Fruit fly (Drosophila melanogaster): ENCODE results near the gene Sodq.

Gene Sodq

DNA sequence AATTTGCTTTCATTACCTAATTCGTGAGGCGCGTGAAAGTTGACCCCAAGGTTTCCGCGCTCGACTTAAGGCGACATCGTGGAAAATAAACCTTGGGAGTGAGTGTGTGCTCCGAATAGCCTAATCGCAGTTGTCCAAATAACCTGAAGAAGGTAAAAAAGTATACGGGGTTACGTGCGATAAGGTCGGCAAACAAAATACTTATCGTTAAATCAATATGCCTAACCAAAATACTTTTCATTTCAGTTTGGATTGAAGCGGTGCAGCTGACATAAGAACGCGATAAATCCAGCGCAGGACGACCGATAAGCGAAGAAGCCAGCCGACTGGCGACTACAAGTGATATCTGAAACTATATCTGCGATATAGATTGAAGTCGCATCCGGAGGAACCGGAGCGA lies 10.5 kb upstream of the Sodq start:
- TF ChIP-seq CTCF (optimal IDR thresholded peaks at IDR 0.05) (no peak), CG8478 (optimal IDR thresholded peaks at IDR 0.05) (no peak)

DNA sequence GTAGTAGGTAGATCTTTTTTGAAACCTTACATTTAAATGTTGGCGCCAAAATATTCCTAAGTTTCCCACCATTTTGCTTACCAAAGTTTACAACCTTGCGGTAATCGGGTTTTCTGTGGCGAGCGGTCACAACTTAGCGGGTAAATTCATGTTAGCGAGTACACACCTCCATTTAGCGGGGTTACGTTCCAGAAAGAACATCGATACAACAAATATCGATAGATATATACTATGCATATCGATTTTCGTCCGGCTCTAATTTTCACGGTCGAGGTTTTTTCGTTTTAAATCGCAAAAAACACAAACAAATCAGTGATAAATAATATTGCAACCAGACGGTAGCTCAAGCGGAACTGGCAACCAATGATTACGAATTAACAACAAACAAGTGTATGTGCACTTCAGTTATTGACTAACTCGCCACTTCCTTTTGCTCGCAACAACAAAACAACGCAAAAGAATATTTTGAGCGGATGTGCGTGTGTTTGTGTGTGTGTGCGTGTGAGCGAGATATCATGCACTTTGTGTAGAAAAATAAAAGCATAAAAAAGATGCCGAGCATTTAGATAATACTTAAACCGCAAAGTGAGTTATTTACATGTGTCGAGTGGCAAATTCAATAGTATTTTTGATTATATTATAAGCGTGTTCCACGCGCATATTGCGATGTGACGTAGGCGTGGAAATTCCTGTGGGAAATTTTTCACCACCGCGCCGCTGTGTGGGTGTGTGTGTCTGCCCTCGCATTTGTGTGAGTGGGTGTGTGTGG lies 7.1 kb upstream of the Sodq start, which contains the start of gene Lnk:
Gene Lnk (plus strand): TSS at position 236 of the 769 bp plus-strand sequence.
- TF ChIP-seq CTCF (optimal IDR thresholded peaks at IDR 0.05) (peak; percentile 67 to 78), CG8478 (optimal IDR thresholded peaks at IDR 0.05) (peak; percentile 66)

dm6 chr3R:25893272-25893671 lies 2.4 kb upstream of the Sodq start, which contains the start of gene CG5913:
Gene CG5913 (plus strand): TSS chr3R:25893495.
- TF ChIP-seq CG8478 (optimal IDR thresholded peaks at IDR 0.05) (no peak), CTCF (optimal IDR thresholded peaks at IDR 0.05) (peak in 1 of 2 experiments; percentile 47)

- TF ChIP-seq CG8478 (optimal IDR thresholded peaks at IDR 0.05) (no peak), CTCF (optimal IDR thresholded peaks at IDR 0.05) (no peak)
Measured at dm6 chr3R:25897176-25897575, 1.6 kb downstream of the Sodq start, which contains the start of gene Mco3. Gene Mco3 (plus strand): TSS chr3R:25897476.

DNA sequence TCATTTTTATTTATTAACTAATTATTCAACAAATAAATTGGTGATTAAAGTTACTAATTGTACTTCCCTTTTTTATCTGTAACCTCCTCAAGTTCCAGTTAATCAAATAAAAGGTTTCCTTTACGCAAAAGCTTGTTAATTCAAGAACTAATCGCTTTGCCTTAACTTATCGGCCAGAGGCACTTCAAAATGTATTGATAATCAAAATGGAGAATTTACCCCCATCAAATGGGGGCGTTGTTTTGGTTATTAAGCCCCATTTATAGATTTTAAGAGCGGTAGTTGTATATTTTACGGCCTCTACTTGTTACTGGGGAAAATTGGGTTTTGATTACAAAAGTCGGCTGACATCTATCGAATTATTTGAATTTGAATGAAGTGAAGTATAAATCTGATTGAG lies 4.1 kb downstream of the Sodq start, which contains the start of gene CG31091:
Gene CG31091 (plus strand): TSS at position 214 of the 400 bp plus-strand sequence.
- TF ChIP-seq CG8478 (optimal IDR thresholded peaks at IDR 0.05), result no peak

DNA sequence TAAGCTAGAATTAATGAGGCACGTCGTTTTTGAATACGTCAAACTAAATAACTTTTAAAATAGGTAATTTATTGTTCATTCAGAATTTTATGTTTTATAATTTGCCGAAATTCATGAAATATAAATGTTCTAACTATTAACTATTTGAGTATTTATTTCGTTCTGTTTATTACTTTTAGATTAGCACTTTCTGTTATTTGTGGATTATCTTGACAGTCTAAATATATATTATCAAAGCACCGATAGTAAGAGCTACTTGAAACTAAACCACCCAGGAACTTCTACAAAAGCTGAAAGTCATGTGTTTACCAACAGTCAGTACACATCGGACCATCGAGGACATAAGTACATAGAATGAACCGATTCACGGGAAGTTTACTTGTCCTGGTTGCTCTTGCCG lies 6.7 kb downstream of the Sodq start, which contains the start of gene CG31089:
Gene CG31089 (plus strand): TSS at position 301 of the 400 bp plus-strand sequence.
- TF ChIP-seq CTCF (optimal IDR thresholded peaks at IDR 0.05) (no peak), CG8478 (optimal IDR thresholded peaks at IDR 0.05) (no peak)

dm6 chr3R:25906722-25907121 lies 11.1 kb downstream of the Sodq start, which contains the start of gene kumpel:
Gene kumpel (plus strand): TSS chr3R:25907022.
- TF ChIP-seq CTCF (optimal IDR thresholded peaks at IDR 0.05), result no peak
- TF ChIP-seq CG8478 (optimal IDR thresholded peaks at IDR 0.05), result no peak

dm6 chr3R:25919912-25920311 lies 24.3 kb downstream of the Sodq start:
- TF ChIP-seq CG8478 (optimal IDR thresholded peaks at IDR 0.05) (no peak), CTCF (optimal IDR thresholded peaks at IDR 0.05) (no peak)

DNA sequence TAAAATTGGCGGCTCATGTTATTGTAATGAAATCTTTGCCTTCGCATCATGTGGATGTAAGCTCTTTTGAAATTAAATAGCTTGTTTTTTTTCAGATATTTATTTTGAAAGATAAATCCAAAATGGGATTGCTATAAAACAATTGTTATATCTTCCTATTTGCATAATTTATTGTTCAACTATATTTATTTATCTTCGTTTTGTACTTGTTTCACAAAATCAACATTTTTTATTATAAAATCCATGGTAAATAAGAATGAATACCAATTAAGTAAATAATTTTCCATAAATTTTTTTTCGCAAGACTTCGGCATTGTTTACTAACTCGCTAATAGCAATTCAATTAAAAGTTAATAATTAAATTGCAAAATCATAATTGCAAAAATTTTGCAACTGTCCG lies 26.9 kb downstream of the Sodq start, which contains the start of gene CG14546:
Gene CG14546 (minus strand): TSS at position 101 of the 400 bp plus-strand sequence.
- TF ChIP-seq CG8478 (optimal IDR thresholded peaks at IDR 0.05), result no peak
- TF ChIP-seq CTCF (optimal IDR thresholded peaks at IDR 0.05), result no peak

DNA sequence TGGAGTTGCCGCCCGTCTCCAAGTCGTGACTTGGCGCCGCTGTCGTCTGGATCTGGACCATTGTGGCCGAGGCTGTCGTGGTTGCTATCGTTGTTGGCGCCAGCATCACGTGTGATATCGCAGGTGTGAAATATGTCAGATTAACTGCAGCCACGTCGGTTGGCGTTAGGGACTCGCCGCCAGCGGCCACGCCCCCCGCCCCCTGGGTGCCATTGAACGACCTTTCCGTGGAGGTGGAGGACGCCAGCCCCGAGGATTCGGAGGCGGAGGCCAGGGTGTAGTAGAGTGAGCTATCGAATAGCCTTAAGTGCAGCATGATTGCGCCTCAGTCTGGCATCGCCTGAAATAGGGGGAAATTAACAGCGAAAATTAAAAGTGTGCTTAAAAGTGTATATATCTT lies 45.7 kb downstream of the Sodq start:
- TF ChIP-seq CG8478 (optimal IDR thresholded peaks at IDR 0.05) (no peak), CTCF (optimal IDR thresholded peaks at IDR 0.05) (no peak)
